Worm (Caenorhabditis elegans) whole organism, L2 larva: ENCODE data around the gene sec-15.

Source experiments
- C34F6.9 ChIP-seq: fragments of 150-350 bp; optimal IDR thresholded peaks from 2 replicates; lab custom pipeline; 2014; ENCODE audit warnings: missing biosample characterization, missing genetic modification characterization
- F13H6.1 ChIP-seq: sonication (generic microtip); optimal IDR thresholded peaks from 2 replicates; lab custom pipeline; 2016; ENCODE audit warnings: missing genetic modification characterization, missing compliant biosample characterization
- R02D3.7 ChIP-seq: fragments of 150-350 bp; optimal IDR thresholded peaks from 2 replicates; lab custom pipeline; 2014; ENCODE audit warnings: missing biosample characterization, missing genetic modification characterization
- Y55F3AM.14 ChIP-seq: fragments of 200-800 bp; sonication (Bioruptor generic); optimal IDR thresholded peaks from 2 replicates; lab custom pipeline; 2018; ENCODE audit warnings: mild to moderate bottlenecking, missing genetic modification characterization, missing compliant biosample characterization
- ZK546.5 ChIP-seq: sonication (generic microtip); optimal IDR thresholded peaks from 2 replicates; lab custom pipeline; 2017; ENCODE audit warnings: missing biosample characterization, missing genetic modification characterization
- alr-1 ChIP-seq: fragments of 150-350 bp; optimal IDR thresholded peaks from 2 replicates; lab custom pipeline; 2014; ENCODE audit warnings: missing biosample characterization, missing genetic modification characterization
- aly-2 ChIP-seq: fragments of 150-350 bp; optimal IDR thresholded peaks from 2 replicates; lab custom pipeline; 2014; ENCODE audit warnings: missing biosample characterization, missing genetic modification characterization
- ama-1 ChIP-seq: fragments of 150-350 bp; optimal IDR thresholded peaks from 2 replicates; lab custom pipeline; 2018; ENCODE audit warnings: inconsistent platforms
- blmp-1 ChIP-seq: sonication (generic microtip); optimal IDR thresholded peaks from 2 replicates; lab custom pipeline; 2017; ENCODE audit warnings: missing genetic modification characterization, mild to moderate bottlenecking, missing compliant biosample characterization, antibody characterized with exemption, moderate library complexity; ENCODE audit not compliant: insufficient read depth
- ceh-16 ChIP-seq: fragments of 150-350 bp; optimal IDR thresholded peaks from 2 replicates; lab custom pipeline; 2014; ENCODE audit warnings: missing biosample characterization, missing genetic modification characterization
- ceh-82 ChIP-seq: fragments of 150-350 bp; optimal IDR thresholded peaks from 2 replicates; lab custom pipeline; 2014; ENCODE audit warnings: missing biosample characterization, missing genetic modification characterization
- crh-2 ChIP-seq: sonication (generic microtip); optimal IDR thresholded peaks from 2 replicates; lab custom pipeline; 2017; ENCODE audit warnings: missing biosample characterization, missing genetic modification characterization
- dmd-4 ChIP-seq: sonication (generic microtip); optimal IDR thresholded peaks from 2 replicates; lab custom pipeline; 2017; ENCODE audit warnings: missing biosample characterization, missing genetic modification characterization
- egl-27 ChIP-seq: sonication (generic microtip); optimal IDR thresholded peaks from 3 replicates; lab custom pipeline; 2017; ENCODE audit warnings: missing biosample characterization, missing genetic modification reagents, missing genetic modification characterization
- elt-1 ChIP-seq: fragments of 150-350 bp; optimal IDR thresholded peaks from 2 replicates; lab custom pipeline; 2014; ENCODE audit warnings: missing biosample characterization, missing genetic modification characterization
- elt-3 ChIP-seq: sonication (generic microtip); optimal IDR thresholded peaks from 2 replicates; lab custom pipeline; 2017; ENCODE audit warnings: missing biosample characterization, missing genetic modification characterization
- fos-1 ChIP-seq: fragments of 150-350 bp; optimal IDR thresholded peaks from 2 replicates; lab custom pipeline; 2014; ENCODE audit warnings: missing biosample characterization, missing genetic modification characterization
- gmeb-1 ChIP-seq: fragments of 150-350 bp; optimal IDR thresholded peaks from 2 replicates; lab custom pipeline; 2014; ENCODE audit warnings: missing biosample characterization, missing genetic modification characterization
- lin-11 ChIP-seq: fragments of 150-350 bp; sonication (generic microtip); optimal IDR thresholded peaks from 2 replicates; lab custom pipeline; 2014; ENCODE audit warnings: missing biosample characterization, missing genetic modification characterization, inconsistent platforms, mixed read lengths
- lin-13 ChIP-seq: fragments of 150-350 bp; optimal IDR thresholded peaks from 2 replicates; lab custom pipeline; 2014; ENCODE audit warnings: missing biosample characterization, missing genetic modification reagents, missing genetic modification characterization
- lin-39 ChIP-seq: fragments of 150-350 bp; optimal IDR thresholded peaks from 2 replicates; lab custom pipeline; 2014; ENCODE audit warnings: missing biosample characterization, missing genetic modification reagents, missing genetic modification characterization
- lsy-2 ChIP-seq, 2 experiments: fragments of 150-350 bp in 1 of 2; sonication (generic microtip) in 1 of 2; optimal IDR thresholded peaks; 2 replicates each; lab custom pipeline; 2014 to 2017; ENCODE audit warnings: missing biosample characterization in 2 of 2, missing genetic modification characterization in 2 of 2
- mab-5 ChIP-seq: fragments of 150-350 bp; optimal IDR thresholded peaks from 2 replicates; lab custom pipeline; 2014; ENCODE audit warnings: missing biosample characterization, missing genetic modification characterization
- mbf-1 ChIP-seq: sonication (generic microtip); optimal IDR thresholded peaks from 2 replicates; lab custom pipeline; 2017; ENCODE audit warnings: missing biosample characterization, missing genetic modification characterization
- mdl-1 ChIP-seq, 2 experiments: fragments of 150-350 bp in 1 of 2; sonication (generic microtip) in 1 of 2; optimal IDR thresholded peaks; 2 replicates each; lab custom pipeline; 2017; ENCODE audit warnings: missing biosample characterization in 2 of 2, missing genetic modification characterization in 2 of 2
- nhr-10 ChIP-seq: sonication (generic microtip); optimal IDR thresholded peaks from 2 replicates; lab custom pipeline; 2017; ENCODE audit warnings: missing biosample characterization, missing genetic modification characterization
- nhr-11 ChIP-seq: fragments of 150-350 bp; optimal IDR thresholded peaks from 2 replicates; lab custom pipeline; 2014; ENCODE audit warnings: missing biosample characterization, missing genetic modification characterization
- nhr-12 ChIP-seq: fragments of 150-350 bp; optimal IDR thresholded peaks from 2 replicates; lab custom pipeline; 2014; ENCODE audit warnings: missing biosample characterization, missing genetic modification characterization
- nhr-129 ChIP-seq: fragments of 150-350 bp; optimal IDR thresholded peaks from 2 replicates; lab custom pipeline; 2014; ENCODE audit warnings: missing biosample characterization, missing genetic modification characterization
- nhr-21 ChIP-seq: fragments of 150-350 bp; optimal IDR thresholded peaks from 2 replicates; lab custom pipeline; 2014; ENCODE audit warnings: missing biosample characterization, missing genetic modification characterization
- nhr-237 ChIP-seq: fragments of 150-350 bp; optimal IDR thresholded peaks from 2 replicates; lab custom pipeline; 2014; ENCODE audit warnings: missing biosample characterization, missing genetic modification characterization
- nhr-25 ChIP-seq: fragments of 150-350 bp; sonication (generic microtip); optimal IDR thresholded peaks from 3 replicates; lab custom pipeline; 2014; ENCODE audit warnings: missing biosample characterization, missing genetic modification characterization
- nhr-6 ChIP-seq: fragments of 150-350 bp; optimal IDR thresholded peaks from 2 replicates; lab custom pipeline; 2014; ENCODE audit warnings: missing biosample characterization, missing genetic modification characterization
- nhr-77 ChIP-seq: fragments of 150-350 bp; optimal IDR thresholded peaks from 2 replicates; lab custom pipeline; 2014; ENCODE audit warnings: missing biosample characterization, missing genetic modification characterization
- sem-4 ChIP-seq: fragments of 150-350 bp; optimal IDR thresholded peaks from 2 replicates; lab custom pipeline; 2014; ENCODE audit warnings: missing biosample characterization, missing genetic modification reagents, missing genetic modification characterization
- skn-1 ChIP-seq: sonication (generic microtip); optimal IDR thresholded peaks from 2 replicates; lab custom pipeline; 2017; ENCODE audit warnings: missing biosample characterization, missing genetic modification characterization
- sma-9 ChIP-seq, 2 experiments: fragments of 150-350 bp in 1 of 2; sonication (generic microtip) in 1 of 2; optimal IDR thresholded peaks; 2 replicates each; lab custom pipeline; 2014 to 2016; ENCODE audit warnings: missing genetic modification characterization in 2 of 2, mild to moderate bottlenecking in 1 of 2, missing biosample characterization in 1 of 2, missing compliant biosample characterization in 1 of 2, missing genetic modification reagents in 1 of 2, moderate library complexity in 1 of 2
- snpc-4 ChIP-seq: fragments of 150-350 bp; optimal IDR thresholded peaks from 2 replicates; lab custom pipeline; 2014; ENCODE audit warnings: missing biosample characterization, missing genetic modification characterization
- unc-55 ChIP-seq: fragments of 150-350 bp; sonication (generic microtip); optimal IDR thresholded peaks from 3 replicates; lab custom pipeline; 2014; ENCODE audit warnings: missing biosample characterization, missing genetic modification reagents, missing genetic modification characterization
- zag-1 ChIP-seq: fragments of 150-350 bp; optimal IDR thresholded peaks from 2 replicates; lab custom pipeline; 2014; ENCODE audit warnings: missing biosample characterization, missing genetic modification characterization
- ztf-1 ChIP-seq: fragments of 200-800 bp; sonication (Bioruptor generic); conservative IDR thresholded peaks from 2 replicates; pipeline ENCODE4 v1.3.6; 2022; ENCODE audit warnings: missing genetic modification characterization, missing compliant biosample characterization
- ztf-11 ChIP-seq: sonication (generic microtip); optimal IDR thresholded peaks from 2 replicates; lab custom pipeline; 2017; ENCODE audit warnings: missing biosample characterization, missing genetic modification characterization

sec-15 gene

ce11 chrX:8846447-8847237 is 11.1 kb upstream of the sec-15 start, which contains the start of gene C28G1.10:
TSS of gene C28G1.10 (plus strand) at chrX:8847122.
- TF ChIP-seq ztf-1 (GFP tag; lab: Robert Waterston, UW) = no peak
- TF ChIP-seq gmeb-1 (tag; lab: Kevin White, UChicago) = peak; percentile 21
- TF ChIP-seq ceh-16 (tag; lab: Kevin White, UChicago) = no peak
- TF ChIP-seq nhr-21 (tag; lab: Kevin White, UChicago) = peak; percentile 37
- TF ChIP-seq fos-1 = peak; percentile 42
- no peak for TF ChIP-seq lsy-2 (tag; optimal IDR thresholded peaks at IDR 0.05; lab: Kevin White, UChicago)
- TF ChIP-seq crh-2 (tag; lab: Kevin White, UChicago) = peak; percentile 23
- TF ChIP-seq sma-9 (GFP tag; optimal IDR thresholded peaks at IDR 0.05; lab: Kevin White, UChicago) = no peak
- TF ChIP-seq sma-9 (tag; optimal IDR thresholded peaks at IDR 0.05; lab: Kevin White, UChicago) = no peak

ce11 chrX:8843988-8844387 is 8.5 kb upstream of the sec-15 start, which contains the start of gene ubc-23:
TSS of gene ubc-23 (plus strand) at chrX:8844288.
- TF ChIP-seq crh-2 (tag; lab: Kevin White, UChicago) (no peak), ama-1 (no peak), nhr-129 (no peak), C34F6.9 (tag; lab: Kevin White, UChicago) (no peak), nhr-77 (tag; lab: Kevin White, UChicago) (no peak), nhr-6 (tag; lab: Kevin White, UChicago) (no peak)

DNA sequence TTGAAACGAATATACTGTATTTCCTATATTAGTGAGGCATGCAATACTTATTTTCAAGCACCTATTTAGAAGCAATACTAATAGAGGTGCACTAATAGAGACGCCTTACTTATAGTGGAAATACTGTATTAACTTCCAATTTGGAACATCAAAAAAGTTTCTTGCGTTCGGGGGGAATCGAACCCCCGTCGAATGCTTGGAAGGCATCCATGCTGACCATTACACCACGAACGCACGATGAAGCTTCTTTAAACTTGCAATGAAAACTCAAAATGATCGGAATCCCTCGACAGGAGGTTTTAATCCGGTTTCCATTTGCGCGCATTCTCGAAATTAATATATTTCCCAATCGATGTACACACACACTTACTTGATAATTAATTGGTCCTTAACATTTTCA is 2.7 kb upstream of the sec-15 start:
- TF ChIP-seq elt-1 (tag; lab: Kevin White, UChicago) (no peak), elt-3 (tag; lab: Kevin White, UChicago) (no peak), dmd-4 (no peak), nhr-10 (tag; lab: Kevin White, UChicago) (no peak), nhr-77 (tag; lab: Kevin White, UChicago) (no peak), ama-1 (no peak), skn-1 (no peak), blmp-1 (tag; lab: Kevin White, UChicago) (no peak), sem-4 (tag; lab: Kevin White, UChicago) (no peak), F13H6.1 (no peak), nhr-25 (tag; lab: Kevin White, UChicago) (no peak), ztf-11 (tag; lab: Kevin White, UChicago) (no peak)

ce11 chrX:8835887-8836348 is 403 bp upstream of the sec-15 start, which contains the start of gene C28G1.2:
TSS of gene C28G1.2 (plus strand) at chrX:8836016.
- TF ChIP-seq blmp-1 (tag; lab: Kevin White, UChicago) (peak; percentile 58), ceh-82 (tag; lab: Kevin White, UChicago) (peak; percentile 9), alr-1 (tag; lab: Kevin White, UChicago) (no peak), Y55F3AM.14 (GFP tag; lab: Kevin White, UChicago) (peak; percentile 81), nhr-21 (tag; lab: Kevin White, UChicago) (peak; percentile 92), dmd-4 (no peak), egl-27 (tag; lab: Kevin White, UChicago) (peak; percentile 94), ZK546.5 (tag; lab: Kevin White, UChicago) (no peak), lsy-2 (tag; optimal IDR thresholded peaks at IDR 0.05; lab: Kevin White, UChicago) (peak; percentile 84 to 93), mab-5 (tag; lab: Kevin White, UChicago) (peak; percentile 92), F13H6.1 (peak; percentile 95), zag-1 (tag; lab: Kevin White, UChicago) (peak; percentile 59), sem-4 (tag; lab: Kevin White, UChicago) (peak; percentile 84), elt-3 (tag; lab: Kevin White, UChicago) (no peak), lin-39 (peak; percentile 57), nhr-237 (tag; lab: Kevin White, UChicago) (peak; percentile 8), skn-1 (no peak), nhr-10 (tag; lab: Kevin White, UChicago) (peak; percentile 45), nhr-11 (tag; lab: Kevin White, UChicago) (peak; percentile 69), crh-2 (tag; lab: Kevin White, UChicago) (peak; percentile 95), C34F6.9 (tag; lab: Kevin White, UChicago) (peak; percentile 90), fos-1 (peak; percentile 65), lin-13 (GFP tag; lab: Kevin White, UChicago) (peak; percentile 84), mdl-1 (tag; optimal IDR thresholded peaks at IDR 0.05; lab: Kevin White, UChicago) (peak; percentile 44 to 85), ceh-16 (tag; lab: Kevin White, UChicago) (peak; percentile 28), unc-55 (peak; percentile 91), elt-1 (tag; lab: Kevin White, UChicago) (no peak), mbf-1 (tag; lab: Kevin White, UChicago) (no peak), nhr-12 (tag; lab: Kevin White, UChicago) (no peak), snpc-4 (tag; lab: Kevin White, UChicago) (peak; percentile 57), R02D3.7 (tag; lab: Kevin White, UChicago) (no peak), nhr-77 (tag; lab: Kevin White, UChicago) (peak; percentile 38), gmeb-1 (tag; lab: Kevin White, UChicago) (peak; percentile 80), lin-11 (tag; lab: Kevin White, UChicago) (peak; percentile 85), nhr-25 (tag; lab: Kevin White, UChicago) (peak; percentile 90), ztf-11 (tag; lab: Kevin White, UChicago) (peak; percentile 29), ztf-1 (GFP tag; lab: Robert Waterston, UW) (no peak), aly-2 (tag; lab: Kevin White, UChicago) (no peak)
